Worm (Caenorhabditis elegans) whole organism, late embryonic: ENCODE results near the gene Y57E12AR.1.

Source experiments
- F13H6.1 ChIP-seq: sonication (generic microtip); optimal IDR thresholded peaks from 2 replicates; lab custom pipeline; 2016; ENCODE audit warnings: missing genetic modification characterization, missing compliant biosample characterization
- K02D7.2 ChIP-seq: sonication (generic microtip); optimal IDR thresholded peaks from 2 replicates; lab custom pipeline; 2017; ENCODE audit warnings: mild to moderate bottlenecking, missing genetic modification characterization, missing compliant biosample characterization
- T23F11.4 ChIP-seq: fragments of 200-800 bp; sonication (Bioruptor generic); optimal IDR thresholded peaks from 2 replicates; lab custom pipeline; 2018; ENCODE audit warnings: mild to moderate bottlenecking, missing genetic modification characterization, missing compliant biosample characterization
- ceh-14 ChIP-seq: sonication (generic microtip); optimal IDR thresholded peaks from 2 replicates; lab custom pipeline; 2016; ENCODE audit warnings: missing genotype, missing genetic modification characterization, missing compliant biosample characterization
- ceh-2 ChIP-seq: sonication (generic microtip); optimal IDR thresholded peaks from 2 replicates; lab custom pipeline; 2016; ENCODE audit warnings: missing genotype, missing genetic modification characterization, missing compliant biosample characterization
- ceh-22 ChIP-seq: sonication (generic microtip); optimal IDR thresholded peaks from 2 replicates; lab custom pipeline; 2017; ENCODE audit warnings: missing biosample characterization, missing genetic modification characterization
- ceh-31 ChIP-seq: sonication (generic microtip); optimal IDR thresholded peaks from 2 replicates; lab custom pipeline; 2016; ENCODE audit warnings: missing genetic modification characterization, missing compliant biosample characterization
- ceh-34 ChIP-seq: sonication (generic microtip); optimal IDR thresholded peaks from 2 replicates; lab custom pipeline; 2016; ENCODE audit warnings: mild to moderate bottlenecking, missing genetic modification characterization, missing compliant biosample characterization
- ceh-45 ChIP-seq: fragments of 200-800 bp; sonication (Bioruptor generic); IDR thresholded peaks from 2 replicates; pipeline ENCODE4 v1.3.6; 2022; ENCODE audit warnings: missing genetic modification reagents, missing genetic modification characterization, missing compliant biosample characterization
- ceh-48 ChIP-seq: sonication (generic microtip); optimal IDR thresholded peaks from 2 replicates; lab custom pipeline; 2016; ENCODE audit warnings: missing genetic modification characterization, inconsistent platforms, missing compliant biosample characterization
- ceh-6 ChIP-seq: fragments of 200-800 bp; sonication (Bioruptor generic); optimal IDR thresholded peaks from 2 replicates; lab custom pipeline; 2018; ENCODE audit warnings: mild to moderate bottlenecking, missing genetic modification characterization, missing compliant biosample characterization
- che-1 ChIP-seq: sonication (generic microtip); optimal IDR thresholded peaks from 2 replicates; lab custom pipeline; 2016; ENCODE audit warnings: mild to moderate bottlenecking, missing genetic modification characterization, missing compliant biosample characterization
- dmd-4 ChIP-seq: sonication (generic microtip); optimal IDR thresholded peaks from 2 replicates; lab custom pipeline; 2016; ENCODE audit warnings: borderline replicate concordance, missing genetic modification characterization, missing compliant biosample characterization
- elt-2 ChIP-seq: sonication (generic microtip); optimal IDR thresholded peaks from 2 replicates; lab custom pipeline; 2016; ENCODE audit warnings: missing genetic modification reagents, missing genetic modification characterization, missing compliant biosample characterization
- ets-4 ChIP-seq: sonication (generic microtip); optimal IDR thresholded peaks from 2 replicates; lab custom pipeline; 2016; ENCODE audit warnings: missing genetic modification characterization, missing compliant biosample characterization
- fax-1 ChIP-seq: sonication (generic microtip); optimal IDR thresholded peaks from 2 replicates; lab custom pipeline; 2016; ENCODE audit warnings: missing genotype, missing genetic modification characterization, missing compliant biosample characterization
- fkh-6 ChIP-seq: sonication (generic microtip); optimal IDR thresholded peaks from 2 replicates; lab custom pipeline; 2016; ENCODE audit warnings: missing genetic modification characterization, missing compliant biosample characterization
- gmeb-2 ChIP-seq: sonication (generic microtip); optimal IDR thresholded peaks from 2 replicates; lab custom pipeline; 2016; ENCODE audit warnings: missing genetic modification characterization, inconsistent platforms, missing compliant biosample characterization
- hlh-13 ChIP-seq: fragments of 200-800 bp; sonication (Bioruptor generic); optimal IDR thresholded peaks from 2 replicates; lab custom pipeline; 2018; ENCODE audit warnings: mild to moderate bottlenecking, missing genetic modification characterization, missing compliant biosample characterization
- hlh-15 ChIP-seq: sonication (generic microtip); optimal IDR thresholded peaks from 2 replicates; lab custom pipeline; 2016; ENCODE audit warnings: missing genetic modification characterization, missing compliant biosample characterization
- hlh-30 ChIP-seq: sonication (generic microtip); optimal IDR thresholded peaks from 2 replicates; lab custom pipeline; 2017; ENCODE audit warnings: antibody characterized with exemption, missing genetic modification characterization, missing compliant biosample characterization; ENCODE audit not compliant: insufficient read depth
- hlh-8 ChIP-seq: sonication (generic microtip); optimal IDR thresholded peaks from 2 replicates; lab custom pipeline; 2016; ENCODE audit warnings: missing genotype, missing genetic modification characterization, missing compliant biosample characterization
- lin-11 ChIP-seq: fragments of 200-800 bp; sonication (Bioruptor generic); optimal IDR thresholded peaks from 2 replicates; lab custom pipeline; 2018; ENCODE audit warnings: mild to moderate bottlenecking, missing genetic modification characterization, missing compliant biosample characterization
- nfya-1 ChIP-seq: sonication (generic microtip); optimal IDR thresholded peaks from 2 replicates; lab custom pipeline; 2017; ENCODE audit warnings: missing genetic modification characterization, mild to moderate bottlenecking, missing compliant biosample characterization, antibody characterized with exemption, moderate library complexity
- npax-4 ChIP-seq: sonication (generic microtip); optimal IDR thresholded peaks from 2 replicates; lab custom pipeline; 2016; ENCODE audit warnings: missing genetic modification characterization, missing compliant biosample characterization
- pat-9 ChIP-seq: fragments of 200-800 bp; sonication (Bioruptor generic); optimal IDR thresholded peaks from 2 replicates; lab custom pipeline; 2018; ENCODE audit warnings: mild to moderate bottlenecking, missing genetic modification characterization, moderate library complexity, missing compliant biosample characterization
- pha-4 ChIP-seq: fragments of 150-350 bp; optimal IDR thresholded peaks from 2 replicates; lab custom pipeline; 2018; ENCODE audit warnings: missing biosample characterization, missing genetic modification reagents, missing genetic modification characterization
- ref-2 ChIP-seq: sonication (generic microtip); optimal IDR thresholded peaks from 2 replicates; lab custom pipeline; 2016; ENCODE audit warnings: missing genetic modification characterization, missing compliant biosample characterization
- rnt-1 ChIP-seq: sonication (generic microtip); optimal IDR thresholded peaks from 2 replicates; lab custom pipeline; 2016; ENCODE audit warnings: missing genetic modification characterization, missing compliant biosample characterization
- sox-2 ChIP-seq: fragments of 200-800 bp; sonication (Bioruptor generic); IDR thresholded peaks from 2 replicates; pipeline ENCODE4 v1.3.6; 2022; ENCODE audit warnings: missing genetic modification reagents, missing genetic modification characterization, missing compliant biosample characterization
- ttx-3 ChIP-seq: sonication (generic microtip); optimal IDR thresholded peaks from 2 replicates; lab custom pipeline; 2016; ENCODE audit warnings: missing genetic modification reagents, missing genetic modification characterization, missing compliant biosample characterization
- unc-3 ChIP-seq, 2 experiments: fragments of 200-800 bp in 1 of 2; sonication (Bioruptor generic) in 1 of 2; sonication (generic microtip) in 1 of 2; conservative IDR thresholded peaks in 1 of 2; optimal IDR thresholded peaks in 1 of 2; 2 replicates each; pipeline versions ENCODE4 v1.3.6 to Lab custom; 2016 to 2022; ENCODE audit warnings: missing compliant biosample characterization in 2 of 2, missing genetic modification characterization in 2 of 2, missing genetic modification reagents in 1 of 2
- unc-42 ChIP-seq: sonication (generic microtip); optimal IDR thresholded peaks from 2 replicates; lab custom pipeline; 2016; ENCODE audit warnings: missing genotype, missing genetic modification characterization, missing compliant biosample characterization
- ztf-16 ChIP-seq: sonication (generic microtip); optimal IDR thresholded peaks from 2 replicates; lab custom pipeline; 2017; ENCODE audit warnings: missing genetic modification characterization, missing compliant biosample characterization

Gene Y57E12AR.1

DNA sequence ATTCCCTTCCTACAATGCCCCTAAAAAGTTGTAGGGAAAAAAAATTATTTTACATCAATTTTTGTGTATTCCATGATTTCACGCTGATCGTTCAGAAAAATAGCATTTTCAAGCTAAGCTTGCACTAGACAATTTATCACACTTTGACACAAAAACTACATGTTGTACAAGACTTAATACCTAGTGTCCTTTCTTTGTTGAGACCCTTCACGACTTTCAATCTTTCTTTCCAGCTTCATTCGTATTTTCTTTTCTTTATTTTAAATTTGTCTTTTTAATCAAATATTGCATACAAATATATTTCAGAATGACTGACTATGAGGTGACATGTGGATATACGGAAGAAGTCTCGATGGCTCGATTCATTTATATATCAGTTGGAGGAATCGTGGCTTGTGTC, 19.1 kb downstream of the Y57E12AR.1 start, which contains the start of gene F20A1.2:
Gene F20A1.2, plus strand, starts transcription at position 301 of the 400 bp plus-strand sequence.
- no peak for TF ChIP-seq sox-2
- no peak for TF ChIP-seq ceh-6 (GFP tag; lab: Kevin White, UChicago)
- no peak for TF ChIP-seq ceh-45 (GFP tag; lab: Robert Waterston, UW)
- no peak for TF ChIP-seq dmd-4 (tag; lab: Kevin White, UChicago)
- TF ChIP-seq fkh-6 (tag; lab: Kevin White, UChicago), result no peak
- TF ChIP-seq nfya-1 (tag; lab: Kevin White, UChicago), result no peak

DNA sequence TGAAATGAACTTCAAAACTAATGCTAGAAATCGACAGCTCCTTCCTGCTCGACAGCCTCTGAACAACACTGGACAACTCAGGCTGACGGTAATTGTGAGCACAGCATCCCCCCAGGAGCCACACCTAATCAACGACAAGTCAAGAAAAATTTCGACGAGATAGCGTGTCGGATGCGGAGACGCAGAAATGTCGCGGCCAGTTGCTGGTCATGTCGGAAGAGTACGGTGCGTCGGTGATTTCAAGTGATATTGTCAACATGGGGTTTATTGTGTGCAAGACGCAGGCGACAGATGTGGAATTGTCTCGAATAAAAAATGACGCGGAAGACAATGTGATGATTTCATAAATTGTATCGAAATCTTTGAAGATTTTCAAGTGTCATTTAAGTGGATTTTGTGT, 28.7 kb downstream of the Y57E12AR.1 start, which contains the start of gene twk-11:
Gene twk-11, minus strand, starts transcription at position 101 of the 400 bp plus-strand sequence.
- TF ChIP-seq npax-4 (tag; lab: Kevin White, UChicago) (no peak), ceh-14 (no peak), ceh-6 (GFP tag; lab: Kevin White, UChicago) (no peak), gmeb-2 (tag; lab: Kevin White, UChicago) (no peak), ttx-3 (no peak), ceh-22 (tag; lab: Kevin White, UChicago) (no peak)

DNA sequence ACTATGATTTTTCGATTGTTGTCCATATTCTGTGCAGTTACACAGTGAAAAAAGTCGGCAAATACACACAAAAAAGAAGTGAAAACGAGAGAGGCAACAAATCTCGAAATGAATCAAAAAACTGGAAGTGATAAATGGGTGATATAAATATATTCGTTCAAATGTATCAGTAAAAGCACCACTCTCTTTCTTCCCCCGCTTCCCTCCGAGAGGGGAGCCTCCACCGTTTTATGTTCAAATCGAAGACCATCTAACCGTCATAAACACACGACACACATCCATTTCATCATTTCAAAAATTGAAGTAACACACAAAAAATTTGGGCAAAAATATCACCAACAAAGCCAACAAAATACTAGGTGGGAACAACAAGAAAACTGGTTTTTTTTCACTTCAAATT, 38.1 kb downstream of the Y57E12AR.1 start, which contains the start of gene F20A1.6:
Gene F20A1.6, minus strand, starts transcription at position 101 of the 400 bp plus-strand sequence.
- no peak for TF ChIP-seq fax-1 (tag; lab: Kevin White, UChicago)
- no peak for TF ChIP-seq unc-3 (GFP tag; conservative IDR thresholded peaks at IDR 0.05; lab: Robert Waterston, UW)
- no peak for TF ChIP-seq unc-3 (tag; optimal IDR thresholded peaks at IDR 0.05; lab: Kevin White, UChicago)
- no peak for TF ChIP-seq ceh-45 (GFP tag; lab: Robert Waterston, UW)
- TF ChIP-seq ceh-34 (tag; lab: Kevin White, UChicago), result no peak
- TF ChIP-seq ztf-16 (tag; lab: Kevin White, UChicago), result no peak
- TF ChIP-seq fkh-6 (tag; lab: Kevin White, UChicago), result no peak
- no peak for TF ChIP-seq unc-42
- TF ChIP-seq ceh-2 (tag; lab: Kevin White, UChicago), result no peak
- TF ChIP-seq ets-4 (tag; lab: Kevin White, UChicago), result no peak
- TF ChIP-seq sox-2, result no peak
- no peak for TF ChIP-seq npax-4 (tag; lab: Kevin White, UChicago)
- no peak for TF ChIP-seq hlh-8 (tag; lab: Kevin White, UChicago)
- TF ChIP-seq ceh-22 (tag; lab: Kevin White, UChicago), result no peak
- TF ChIP-seq T23F11.4 (GFP tag; lab: Kevin White, UChicago), result no peak
- no peak for TF ChIP-seq hlh-13 (GFP tag; lab: Kevin White, UChicago)
- TF ChIP-seq K02D7.2 (tag; lab: Kevin White, UChicago), result no peak
- TF ChIP-seq hlh-30 (tag; lab: Kevin White, UChicago), result no peak
- no peak for TF ChIP-seq ceh-48 (tag; lab: Kevin White, UChicago)

DNA sequence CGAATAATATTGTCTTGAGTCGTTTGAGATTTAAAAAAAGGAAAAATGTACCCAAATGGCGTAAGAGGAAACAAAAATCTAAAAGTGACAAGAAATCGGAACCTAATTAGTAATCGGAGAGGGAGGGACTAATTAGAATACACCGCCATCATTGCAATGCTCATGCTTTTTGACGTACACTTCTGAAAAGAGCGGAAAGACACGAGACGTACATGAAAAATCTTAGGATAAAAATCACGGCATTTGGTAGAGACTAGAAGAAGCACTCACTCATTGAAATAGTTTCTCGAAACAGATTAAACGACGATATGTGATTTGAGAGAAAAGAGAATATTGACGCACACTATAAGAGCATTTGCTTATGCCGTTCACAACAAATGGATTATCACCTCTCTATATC, 42.1 kb downstream of the Y57E12AR.1 start:
- TF ChIP-seq ets-4 (tag; lab: Kevin White, UChicago) (no peak), hlh-15 (tag; lab: Kevin White, UChicago) (no peak), che-1 (no peak), rnt-1 (no peak), ceh-31 (tag; lab: Kevin White, UChicago) (no peak), F13H6.1 (tag; lab: Kevin White, UChicago) (no peak), ref-2 (tag; lab: Kevin White, UChicago) (no peak), pha-4 (tag; lab: Kevin White, UChicago) (no peak), pat-9 (tag; lab: Kevin White, UChicago) (no peak)

DNA sequence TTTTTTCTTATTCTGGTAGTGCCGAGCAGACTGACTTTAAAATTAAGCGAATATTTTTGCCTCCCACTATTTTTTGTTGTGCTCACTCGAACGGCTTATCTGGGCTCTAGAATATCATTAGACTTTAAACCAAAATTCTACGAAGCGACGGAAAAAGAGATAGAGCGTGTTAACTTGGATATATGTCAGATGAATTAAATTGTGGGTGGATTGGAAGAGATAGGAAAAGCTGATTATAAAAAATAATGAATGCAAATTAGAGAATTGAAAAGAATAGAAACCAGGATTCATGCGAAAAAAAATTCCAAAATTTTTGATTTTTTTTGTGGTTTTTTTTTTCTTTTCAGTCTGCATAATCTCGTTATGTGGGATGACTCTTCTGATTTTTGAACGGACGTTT, 43.4 kb downstream of the Y57E12AR.1 start, which contains the start of gene F20A1.4:
Gene F20A1.4, minus strand, starts transcription at position 101 of the 400 bp plus-strand sequence.
- TF ChIP-seq ceh-14 (no peak), gmeb-2 (tag; lab: Kevin White, UChicago) (no peak), ztf-16 (tag; lab: Kevin White, UChicago) (no peak), rnt-1 (no peak), ref-2 (tag; lab: Kevin White, UChicago) (no peak), nfya-1 (tag; lab: Kevin White, UChicago) (no peak), elt-2 (no peak), lin-11 (tag; lab: Kevin White, UChicago) (no peak), ceh-31 (tag; lab: Kevin White, UChicago) (no peak), pat-9 (tag; lab: Kevin White, UChicago) (no peak), F13H6.1 (tag; lab: Kevin White, UChicago) (no peak)
